Fruit fly (Drosophila melanogaster) whole organism, embryonic: Measurements from ENCODE around the gene Arp1.

Experiments
- C15 ChIP-seq: fragments of 200-800 bp; sonication (Bioruptor generic); IDR thresholded peaks from 3 replicates; pipeline ENCODE4 v1.3.6; 2022; ENCODE audit warnings: missing biosample characterization, missing genetic modification characterization
- CG10979 ChIP-seq: fragments of 200-800 bp; sonication (Bioruptor generic); optimal IDR thresholded peaks from 2 replicates; lab custom pipeline; 2018; ENCODE audit warnings: missing biosample characterization, mild to moderate bottlenecking, missing genetic modification characterization, moderate library complexity
- CG11456 ChIP-seq: fragments of 200-800 bp; sonication (Bioruptor generic); IDR thresholded peaks from 3 replicates; pipeline ENCODE4 v1.3.6; 2022; ENCODE audit warnings: missing biosample characterization, missing genetic modification characterization
- CG11504 ChIP-seq: fragments of 200-800 bp; sonication (Bioruptor generic); optimal IDR thresholded peaks from 3 replicates; lab custom pipeline; 2019; ENCODE audit warnings: missing biosample characterization, mild to moderate bottlenecking, missing genetic modification characterization, moderate library complexity
- CG13894 ChIP-seq: fragments of 200-800 bp; sonication (Bioruptor generic); optimal IDR thresholded peaks from 3 replicates; lab custom pipeline; 2018; ENCODE audit warnings: missing biosample characterization, mild to moderate bottlenecking, missing genetic modification characterization, moderate library complexity
- CG1603 ChIP-seq: fragments of 200-800 bp; sonication (Bioruptor generic); optimal IDR thresholded peaks from 2 replicates; lab custom pipeline; 2019; ENCODE audit warnings: missing biosample characterization, mild to moderate bottlenecking, missing genetic modification characterization, moderate library complexity
- CG17328 ChIP-seq: fragments of 200-800 bp; sonication (Bioruptor generic); IDR thresholded peaks from 2 replicates; pipeline ENCODE4 v1.3.6; 2022; ENCODE audit warnings: missing biosample characterization, missing genetic modification characterization
- CG1832 ChIP-seq: fragments of 200-800 bp; sonication (Bioruptor generic); optimal IDR thresholded peaks from 2 replicates; lab custom pipeline; 2017; ENCODE audit warnings: missing biosample characterization, mild to moderate bottlenecking, missing genetic modification characterization, inconsistent platforms
- CG2889 ChIP-seq: fragments of 200-800 bp; sonication (Bioruptor generic); IDR thresholded peaks from 3 replicates; pipeline ENCODE4 v1.3.6; 2022; ENCODE audit warnings: missing biosample characterization, missing genetic modification characterization
- CG30431 ChIP-seq: fragments of 200-800 bp; sonication (Bioruptor generic); optimal IDR thresholded peaks from 2 replicates; lab custom pipeline; 2017; ENCODE audit warnings: missing biosample characterization, missing genetic modification characterization
- CG31388 ChIP-seq: fragments of 200-800 bp; sonication (Bioruptor generic); optimal IDR thresholded peaks from 2 replicates; lab custom pipeline; 2016; ENCODE audit warnings: missing biosample characterization, missing genetic modification characterization
- CG33213 ChIP-seq: fragments of 200-800 bp; sonication (Bioruptor generic); optimal IDR thresholded peaks from 3 replicates; lab custom pipeline; 2016; ENCODE audit warnings: missing biosample characterization, missing genetic modification characterization
- CG5180 ChIP-seq: fragments of 200-800 bp; sonication (Bioruptor generic); optimal IDR thresholded peaks from 3 replicates; lab custom pipeline; 2017; ENCODE audit warnings: missing biosample characterization, missing genetic modification characterization, mild to moderate bottlenecking, moderate library complexity, missing genetic modification reagents
- CG5953 ChIP-seq: fragments of 200-800 bp; sonication (Bioruptor generic); IDR thresholded peaks from 2 replicates; pipeline ENCODE4 v1.3.6; 2022; ENCODE audit warnings: missing biosample characterization, missing genetic modification characterization
- CG6175 ChIP-seq: fragments of 200-800 bp; sonication (Bioruptor generic); IDR thresholded peaks from 3 replicates; pipeline ENCODE4 v1.3.6; 2022; ENCODE audit warnings: missing biosample characterization, missing genetic modification characterization
- CG6689 ChIP-seq: fragments of 200-800 bp; sonication (Bioruptor generic); IDR thresholded peaks from 2 replicates; pipeline ENCODE4 v1.3.6; 2022; ENCODE audit warnings: missing biosample characterization, missing genetic modification characterization
- CG7928 ChIP-seq: fragments of 200-800 bp; sonication (Bioruptor generic); optimal IDR thresholded peaks from 2 replicates; lab custom pipeline; 2017; ENCODE audit warnings: missing biosample characterization, mild to moderate bottlenecking, missing genetic modification characterization
- CG9609 ChIP-seq: fragments of 200-800 bp; sonication (Bioruptor generic); optimal IDR thresholded peaks from 3 replicates; lab custom pipeline; 2016; ENCODE audit warnings: missing biosample characterization, missing genetic modification characterization
- CTCF ChIP-seq: fragments of 200-800 bp; sonication (Bioruptor generic); optimal IDR thresholded peaks from 2 replicates; lab custom pipeline; 2017; ENCODE audit warnings: missing biosample characterization, mild to moderate bottlenecking, missing genetic modification characterization, moderate library complexity
- Chrac-16 ChIP-seq: fragments of 200-800 bp; sonication (Bioruptor generic); optimal IDR thresholded peaks from 3 replicates; lab custom pipeline; 2016; ENCODE audit warnings: missing biosample characterization, missing genetic modification characterization
- CoRest ChIP-seq: fragments of 200-800 bp; sonication (Bioruptor generic); optimal IDR thresholded peaks from 3 replicates; lab custom pipeline; 2018; ENCODE audit warnings: missing biosample characterization, mild to moderate bottlenecking, missing genetic modification characterization, moderate library complexity
- Dll ChIP-seq: fragments of 200-800 bp; sonication (Bioruptor generic); IDR thresholded peaks from 4 replicates; pipeline ENCODE4 v1.3.6; 2022; ENCODE audit warnings: missing biosample characterization, missing genetic modification characterization; ENCODE audit not compliant: partially characterized antibody
- ERR ChIP-seq: fragments of 200-800 bp; sonication (Bioruptor generic); optimal IDR thresholded peaks from 2 replicates; lab custom pipeline; 2016; ENCODE audit warnings: missing biosample characterization, missing genetic modification characterization
- Fer3 ChIP-seq: fragments of 200-800 bp; sonication (Bioruptor generic); optimal IDR thresholded peaks from 2 replicates; lab custom pipeline; 2018; ENCODE audit warnings: missing biosample characterization, mild to moderate bottlenecking, missing genetic modification characterization, moderate library complexity
- HmgZ ChIP-seq: fragments of 200-800 bp; sonication (Bioruptor generic); optimal IDR thresholded peaks from 2 replicates; lab custom pipeline; 2018; ENCODE audit warnings: missing biosample characterization, mild to moderate bottlenecking, missing genetic modification characterization
- Hmx ChIP-seq: fragments of 200-800 bp; sonication (Bioruptor generic); optimal IDR thresholded peaks from 2 replicates; lab custom pipeline; 2016; ENCODE audit warnings: missing biosample characterization, missing genetic modification characterization
- Max ChIP-seq: fragments of 200-800 bp; sonication (Bioruptor generic); optimal IDR thresholded peaks from 2 replicates; lab custom pipeline; 2016; ENCODE audit warnings: missing biosample characterization, mild to moderate bottlenecking, missing genetic modification characterization
- Neu2 ChIP-seq: fragments of 200-800 bp; sonication (Bioruptor generic); optimal IDR thresholded peaks from 3 replicates; lab custom pipeline; 2016; ENCODE audit warnings: missing biosample characterization, missing genetic modification characterization, borderline replicate concordance
- PHDP ChIP-seq: fragments of 200-800 bp; sonication (Bioruptor generic); optimal IDR thresholded peaks from 3 replicates; lab custom pipeline; 2018; ENCODE audit warnings: missing biosample characterization, mild to moderate bottlenecking, missing genetic modification characterization, moderate library complexity
- Pdp1 ChIP-seq, 2 experiments: fragments of 200-800 bp; sonication (Bioruptor generic); optimal IDR thresholded peaks; 3 replicates each; lab custom pipeline; 2016; ENCODE audit warnings: missing biosample characterization in 2 of 2, missing genetic modification characterization in 2 of 2, mild to moderate bottlenecking in 1 of 2, moderate library complexity in 1 of 2
- Ptx1 ChIP-seq: fragments of 200-800 bp; sonication (Bioruptor generic); IDR thresholded peaks from 2 replicates; pipeline ENCODE4 v1.3.6; 2022; ENCODE audit warnings: missing biosample characterization, missing genetic modification characterization
- Rx ChIP-seq: fragments of 200-800 bp; sonication (Bioruptor generic); IDR thresholded peaks from 2 replicates; pipeline ENCODE4 v1.3.6; 2022; ENCODE audit warnings: missing biosample characterization, missing genetic modification characterization
- Sry-δ ChIP-seq: fragments of 200-800 bp; sonication (Bioruptor generic); optimal IDR thresholded peaks from 2 replicates; lab custom pipeline; 2016; ENCODE audit warnings: missing biosample characterization, missing genetic modification characterization
- Vsx1 ChIP-seq: fragments of 200-800 bp; sonication (Bioruptor generic); optimal IDR thresholded peaks from 2 replicates; lab custom pipeline; 2017; ENCODE audit warnings: missing biosample characterization, mild to moderate bottlenecking, missing genetic modification characterization, missing genetic modification reagents
- ab ChIP-seq: fragments of 200-800 bp; sonication (Bioruptor generic); optimal IDR thresholded peaks from 2 replicates; lab custom pipeline; 2016; ENCODE audit warnings: missing biosample characterization, missing genetic modification characterization
- ap ChIP-seq: fragments of 200-800 bp; sonication (Bioruptor generic); IDR thresholded peaks from 2 replicates; pipeline ENCODE4 v1.3.6; 2022; ENCODE audit warnings: missing biosample characterization, missing genetic modification characterization
- az2 ChIP-seq: fragments of 200-800 bp; sonication (Bioruptor generic); optimal IDR thresholded peaks from 3 replicates; lab custom pipeline; 2016; ENCODE audit warnings: missing biosample characterization, missing genetic modification characterization
- chm ChIP-seq: fragments of 200-800 bp; sonication (Bioruptor generic); IDR thresholded peaks from 2 replicates; pipeline ENCODE4 v1.3.6; 2022; ENCODE audit warnings: missing biosample characterization, missing genetic modification characterization
- dati ChIP-seq: fragments of 200-800 bp; sonication (Bioruptor generic); IDR thresholded peaks from 2 replicates; pipeline ENCODE4 v1.3.6; 2022; ENCODE audit warnings: missing biosample characterization, missing genetic modification characterization
- emc ChIP-seq: fragments of 200-800 bp; sonication (Bioruptor generic); optimal IDR thresholded peaks from 2 replicates; lab custom pipeline; 2016; ENCODE audit warnings: missing biosample characterization, missing genetic modification characterization
- grn ChIP-seq: fragments of 200-800 bp; sonication (Bioruptor generic); optimal IDR thresholded peaks from 3 replicates; lab custom pipeline; 2017; ENCODE audit warnings: missing biosample characterization, missing genetic modification characterization
- gsb ChIP-seq: fragments of 200-800 bp; sonication (Bioruptor generic); IDR thresholded peaks from 2 replicates; pipeline ENCODE4 v1.3.6; 2022; ENCODE audit warnings: missing biosample characterization, missing genetic modification characterization
- kah ChIP-seq: fragments of 200-800 bp; sonication (Bioruptor generic); optimal IDR thresholded peaks from 2 replicates; lab custom pipeline; 2018; ENCODE audit warnings: missing biosample characterization, mild to moderate bottlenecking, missing genetic modification characterization
- lab ChIP-seq: fragments of 200-800 bp; sonication (Bioruptor generic); optimal IDR thresholded peaks from 3 replicates; lab custom pipeline; 2017; ENCODE audit warnings: missing biosample characterization, missing genetic modification characterization, mild to moderate bottlenecking, moderate library complexity, missing genetic modification reagents
- lilli ChIP-seq: fragments of 200-800 bp; sonication (Bioruptor generic); optimal IDR thresholded peaks from 3 replicates; lab custom pipeline; 2016; ENCODE audit warnings: missing biosample characterization, missing genetic modification characterization
- mirr ChIP-seq: fragments of 200-800 bp; sonication (Bioruptor generic); optimal IDR thresholded peaks from 3 replicates; lab custom pipeline; 2018; ENCODE audit warnings: missing biosample characterization, mild to moderate bottlenecking, missing genetic modification characterization
- peb ChIP-seq: fragments of 200-800 bp; sonication (Bioruptor generic); IDR thresholded peaks from 2 replicates; pipeline ENCODE4 v1.3.6; 2022; ENCODE audit warnings: missing biosample characterization, missing genetic modification characterization
- salm ChIP-seq: fragments of 200-800 bp; sonication (Bioruptor generic); optimal IDR thresholded peaks from 2 replicates; lab custom pipeline; 2018; ENCODE audit warnings: missing biosample characterization, mild to moderate bottlenecking, missing genetic modification characterization
- sima ChIP-seq: fragments of 200-800 bp; sonication (Bioruptor generic); optimal IDR thresholded peaks from 2 replicates; lab custom pipeline; 2016; ENCODE audit warnings: missing biosample characterization, missing genetic modification characterization
- tgo ChIP-seq: fragments of 200-800 bp; sonication (Bioruptor generic); IDR thresholded peaks from 3 replicates; pipeline ENCODE4 v1.3.6; 2022; ENCODE audit warnings: missing biosample characterization, missing genetic modification characterization
- tna ChIP-seq: fragments of 200-800 bp; sonication (Bioruptor generic); IDR thresholded peaks from 2 replicates; pipeline ENCODE4 v1.3.6; 2022; ENCODE audit warnings: missing biosample characterization, missing genetic modification characterization; ENCODE audit not compliant: partially characterized antibody
- wek ChIP-seq: fragments of 200-800 bp; sonication (Bioruptor generic); optimal IDR thresholded peaks from 3 replicates; lab custom pipeline; 2018; ENCODE audit warnings: missing biosample characterization, mild to moderate bottlenecking, missing genetic modification characterization, moderate library complexity
- zf30C ChIP-seq: fragments of 200-800 bp; sonication (Bioruptor generic); optimal IDR thresholded peaks from 3 replicates; lab custom pipeline; 2018; ENCODE audit warnings: missing biosample characterization, mild to moderate bottlenecking, missing genetic modification characterization

Gene Arp1

DNA sequence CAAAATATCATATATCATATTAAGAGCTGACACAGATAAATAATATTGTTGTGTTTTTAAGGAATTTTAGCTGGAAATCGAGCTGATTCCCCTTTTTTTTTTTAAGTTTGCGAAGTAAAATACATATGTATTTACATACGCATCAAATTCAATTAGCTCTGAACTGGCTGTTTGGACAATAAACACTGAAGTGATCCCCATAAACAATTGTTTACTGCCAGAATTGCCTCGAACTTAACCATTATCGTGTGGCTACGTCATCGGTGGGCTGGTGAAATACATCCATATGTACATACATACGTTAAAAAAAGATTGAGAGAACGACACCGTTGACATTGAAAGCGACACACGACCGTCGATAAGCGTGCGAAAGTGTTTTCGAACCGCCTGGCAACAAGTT lies 24.7 kb downstream of the Arp1 start (continued):
- TF ChIP-seq CoRest (tag; lab: Kevin White, UChicago) (no peak), Vsx1 (GFP tag; lab: Kevin White, UChicago) (no peak), chm (GFP tag; lab: Robert Waterston, UW) (no peak), HmgZ (peak; percentile 21), Rx (GFP tag; lab: Robert Waterston, UW) (no peak), az2 (GFP tag; lab: Kevin White, UChicago) (no peak), Sry-δ (GFP tag; lab: Kevin White, UChicago) (no peak), CG17328 (GFP tag; lab: Robert Waterston, UW) (no peak), lab (GFP tag; lab: Kevin White, UChicago) (peak; percentile 60), tgo (GFP tag; lab: Robert Waterston, UW) (no peak), dati (GFP tag; lab: Robert Waterston, UW) (no peak), Dll (GFP tag; lab: Robert Waterston, UW) (no peak), emc (no peak), tna (GFP tag; lab: Robert Waterston, UW) (no peak), CG6175 (GFP tag; lab: Robert Waterston, UW) (no peak), ap (GFP tag; lab: Robert Waterston, UW) (no peak), CTCF (no peak), CG5180 (GFP tag; lab: Kevin White, UChicago) (no peak), CG31388 (GFP tag; lab: Kevin White, UChicago) (no peak), grn (no peak), Hmx (no peak), CG9609 (GFP tag; lab: Kevin White, UChicago) (no peak), peb (GFP tag; lab: Robert Waterston, UW) (no peak), lilli (no peak), CG7928 (GFP tag; lab: Kevin White, UChicago) (no peak), CG10979 (no peak), salm (tag; lab: Kevin White, UChicago) (no peak), mirr (GFP tag; lab: Kevin White, UChicago) (peak; percentile 84), gsb (GFP tag; lab: Robert Waterston, UW) (no peak), CG11504 (no peak), ERR (GFP tag; lab: Kevin White, UChicago) (no peak), CG1603 (tag; lab: Kevin White, UChicago) (no peak), Neu2 (GFP tag; lab: Kevin White, UChicago) (no peak), Ptx1 (GFP tag; lab: Robert Waterston, UW) (no peak), CG11456 (GFP tag; lab: Robert Waterston, UW) (no peak), ab (GFP tag; lab: Kevin White, UChicago) (no peak), CG5953 (GFP tag; lab: Robert Waterston, UW) (no peak), CG13894 (tag; lab: Kevin White, UChicago) (peak; percentile 19), Chrac-16 (no peak), Fer3 (tag; lab: Kevin White, UChicago) (peak; percentile 40), CG2889 (GFP tag; lab: Robert Waterston, UW) (no peak), CG1832 (GFP tag; lab: Kevin White, UChicago) (no peak), zf30C (GFP tag; lab: Kevin White, UChicago) (no peak), wek (no peak), kah (GFP tag; lab: Kevin White, UChicago) (no peak), PHDP (tag; lab: Kevin White, UChicago) (peak; percentile 20), C15 (GFP tag; lab: Robert Waterston, UW) (no peak), sima (GFP tag; lab: Kevin White, UChicago) (no peak), Max (GFP tag; lab: Kevin White, UChicago) (no peak), Pdp1 (GFP tag; optimal IDR thresholded peaks at IDR 0.05; lab: Kevin White, UChicago) (no peak), CG30431 (GFP tag; lab: Kevin White, UChicago) (no peak), CG33213 (GFP tag; lab: Kevin White, UChicago) (no peak), CG6689 (GFP tag; lab: Robert Waterston, UW) (no peak)
